Worm (Caenorhabditis elegans) whole organism, L4 larva: Measurements from ENCODE around the gene R05G6.1.

Experiments used
- D1046.2 ChIP-seq: fragments of 200-800 bp; sonication (Bioruptor generic); IDR thresholded peaks from 2 replicates; pipeline ENCODE4 v1.3.6; 2022; ENCODE audit warnings: missing genetic modification characterization, missing compliant biosample characterization
- F10B5.3 ChIP-seq: sonication (generic microtip); optimal IDR thresholded peaks from 2 replicates; lab custom pipeline; 2016; ENCODE audit warnings: mild to moderate bottlenecking, missing genetic modification characterization, missing compliant biosample characterization
- F44E2.7 ChIP-seq: fragments of 200-800 bp; sonication (Bioruptor generic); IDR thresholded peaks from 2 replicates; pipeline ENCODE4 v2.1.2; 2022; ENCODE audit warnings: missing genetic modification characterization, missing compliant biosample characterization
- F49E8.2 ChIP-seq: sonication (generic microtip); optimal IDR thresholded peaks from 2 replicates; lab custom pipeline; 2016; ENCODE audit warnings: missing compliant biosample characterization, mild to moderate bottlenecking, missing genetic modification characterization, borderline replicate concordance
- Y105C5A.15 ChIP-seq: fragments of 200-800 bp; sonication (Bioruptor generic); IDR thresholded peaks from 2 replicates; pipeline ENCODE4 v1.3.6; 2022; ENCODE audit warnings: missing genetic modification characterization, missing compliant biosample characterization
- Y48G9A.11 ChIP-seq: fragments of 200-800 bp; sonication (Bioruptor generic); IDR thresholded peaks from 2 replicates; pipeline ENCODE4 v1.3.6; 2022; ENCODE audit warnings: missing genetic modification reagents, missing genetic modification characterization, missing compliant biosample characterization
- ZK337.2 ChIP-seq: fragments of 200-800 bp; sonication (Bioruptor generic); IDR thresholded peaks from 2 replicates; pipeline ENCODE4 v1.3.6; 2022; ENCODE audit warnings: missing genetic modification reagents, missing genetic modification characterization, missing compliant biosample characterization
- aha-1 ChIP-seq: fragments of 150-350 bp; peaks from one replicate; lab custom pipeline; 2014; ENCODE audit warnings: missing biosample characterization, missing genetic modification characterization
- aly-2 ChIP-seq: sonication (generic microtip); optimal IDR thresholded peaks from 2 replicates; lab custom pipeline; 2018; ENCODE audit warnings: missing biosample characterization, missing genetic modification characterization
- attf-4 ChIP-seq: sonication (generic microtip); optimal IDR thresholded peaks from 3 replicates; lab custom pipeline; 2017; ENCODE audit warnings: missing biosample characterization, missing genetic modification characterization
- ceh-20 ChIP-seq: fragments of 200-800 bp; sonication (Bioruptor generic); IDR thresholded peaks from 2 replicates; pipeline ENCODE4 v1.3.6; 2022; ENCODE audit warnings: missing genetic modification reagents, missing genetic modification characterization, missing compliant biosample characterization
- ceh-82 ChIP-seq: sonication (generic microtip); optimal IDR thresholded peaks from 2 replicates; lab custom pipeline; 2017; ENCODE audit warnings: missing biosample characterization, missing genetic modification characterization
- daf-12 ChIP-seq: fragments of 150-350 bp; optimal IDR thresholded peaks from 2 replicates; lab custom pipeline; 2014; ENCODE audit warnings: missing biosample characterization, missing genetic modification reagents, missing genetic modification characterization
- daf-16 ChIP-seq, 3 experiments: sonication (generic microtip); optimal IDR thresholded peaks; 2 replicates each; lab custom pipeline; 2016 to 2017; ENCODE audit warnings: missing genetic modification characterization in 3 of 3, missing genetic modification reagents in 3 of 3, mild to moderate bottlenecking in 2 of 3, missing compliant biosample characterization in 2 of 3, missing biosample characterization in 1 of 3, moderate library complexity in 1 of 3
- dmd-6 ChIP-seq: fragments of 200-800 bp; sonication (Bioruptor generic); IDR thresholded peaks from 2 replicates; pipeline ENCODE4 v1.3.6; 2022; ENCODE audit warnings: missing genetic modification reagents, missing genetic modification characterization, missing compliant biosample characterization
- dmd-8 ChIP-seq: fragments of 200-800 bp; sonication (Bioruptor generic); IDR thresholded peaks from 2 replicates; pipeline ENCODE4 v1.3.6; 2022; ENCODE audit warnings: missing genetic modification characterization, missing compliant biosample characterization
- dpl-1 ChIP-seq: fragments of 150-350 bp; optimal IDR thresholded peaks from 2 replicates; lab custom pipeline; 2014; ENCODE audit warnings: missing biosample characterization, missing genetic modification reagents, missing genetic modification characterization
- dve-1 ChIP-seq: sonication (generic microtip); optimal IDR thresholded peaks from 2 replicates; lab custom pipeline; 2017; ENCODE audit warnings: antibody characterized with exemption, mild to moderate bottlenecking, missing genetic modification characterization, missing compliant biosample characterization; ENCODE audit not compliant: insufficient read depth
- fkh-10 ChIP-seq: fragments of 150-350 bp; optimal IDR thresholded peaks from 2 replicates; lab custom pipeline; 2014; ENCODE audit warnings: missing biosample characterization, missing genetic modification reagents, missing genetic modification characterization
- gei-8 ChIP-seq: fragments of 200-800 bp; sonication (Bioruptor generic); optimal IDR thresholded peaks from 2 replicates; lab custom pipeline; 2018; ENCODE audit warnings: mild to moderate bottlenecking, missing genetic modification characterization, missing compliant biosample characterization
- hif-1 ChIP-seq, 2 experiments: sonication (generic microtip); optimal IDR thresholded peaks; 2 replicates each; lab custom pipeline; 2016 to 2017; ENCODE audit warnings: missing compliant biosample characterization in 2 of 2, missing genetic modification characterization in 2 of 2, missing genetic modification reagents in 2 of 2, missing genotype in 2 of 2, mild to moderate bottlenecking in 1 of 2
- hlh-11 ChIP-seq: fragments of 200-800 bp; sonication (Bioruptor generic); optimal IDR thresholded peaks from 2 replicates; lab custom pipeline; 2018; ENCODE audit warnings: mild to moderate bottlenecking, missing genetic modification characterization, missing compliant biosample characterization
- hlh-30 ChIP-seq: sonication (generic microtip); optimal IDR thresholded peaks from 2 replicates; lab custom pipeline; 2017; ENCODE audit warnings: antibody characterized with exemption, mild to moderate bottlenecking, missing genetic modification characterization, missing compliant biosample characterization; ENCODE audit not compliant: insufficient read depth
- jun-1 ChIP-seq: fragments of 150-350 bp; optimal IDR thresholded peaks from 2 replicates; lab custom pipeline; 2014; ENCODE audit warnings: missing biosample characterization, missing genetic modification reagents, missing genetic modification characterization
- lim-7 ChIP-seq: fragments of 200-800 bp; sonication (Bioruptor generic); IDR thresholded peaks from 2 replicates; pipeline ENCODE4 v1.3.6; 2022; ENCODE audit warnings: missing genetic modification characterization, missing compliant biosample characterization
- lin-1 ChIP-seq: fragments of 200-800 bp; sonication (Bioruptor generic); IDR thresholded peaks from 2 replicates; pipeline ENCODE4 v1.3.6; 2022; ENCODE audit warnings: missing genetic modification reagents, missing genetic modification characterization, missing compliant biosample characterization
- mep-1 ChIP-seq: fragments of 150-350 bp; sonication (generic microtip); optimal IDR thresholded peaks from 3 replicates; lab custom pipeline; 2014; ENCODE audit warnings: missing biosample characterization, missing genetic modification characterization
- mes-2 ChIP-seq: sonication (generic microtip); optimal IDR thresholded peaks from 2 replicates; lab custom pipeline; 2016; ENCODE audit warnings: missing genotype, mild to moderate bottlenecking, missing genetic modification characterization, missing compliant biosample characterization; ENCODE audit not compliant: poor library complexity, severe bottlenecking
- mxl-2 ChIP-seq: fragments of 200-800 bp; sonication (Bioruptor generic); conservative IDR thresholded peaks from 2 replicates; pipeline ENCODE4 v1.3.6; 2022; ENCODE audit warnings: missing genetic modification reagents, missing genetic modification characterization, missing compliant biosample characterization
- mxl-3 ChIP-seq: fragments of 200-800 bp; sonication (Bioruptor generic); optimal IDR thresholded peaks from 2 replicates; lab custom pipeline; 2018; ENCODE audit warnings: mild to moderate bottlenecking, missing genetic modification characterization, missing compliant biosample characterization
- nhr-10 ChIP-seq: fragments of 150-350 bp; optimal IDR thresholded peaks from 2 replicates; lab custom pipeline; 2014; ENCODE audit warnings: missing biosample characterization, missing genetic modification characterization
- nhr-111 ChIP-seq: fragments of 200-800 bp; sonication (Bioruptor generic); optimal IDR thresholded peaks from 2 replicates; lab custom pipeline; 2018; ENCODE audit warnings: mild to moderate bottlenecking, missing genetic modification characterization, missing compliant biosample characterization
- nhr-28 ChIP-seq: fragments of 150-350 bp; optimal IDR thresholded peaks from 2 replicates; lab custom pipeline; 2014; ENCODE audit warnings: missing biosample characterization, missing genetic modification characterization
- nhr-41 ChIP-seq: fragments of 200-800 bp; sonication (Bioruptor generic); IDR thresholded peaks from 2 replicates; pipeline ENCODE4 v1.3.6; 2022; ENCODE audit warnings: missing genetic modification reagents, missing genetic modification characterization, missing compliant biosample characterization
- nhr-48 ChIP-seq: sonication (generic microtip); optimal IDR thresholded peaks from 2 replicates; lab custom pipeline; 2016; ENCODE audit warnings: mild to moderate bottlenecking, missing genetic modification characterization, missing compliant biosample characterization
- nhr-76 ChIP-seq: fragments of 150-350 bp; optimal IDR thresholded peaks from 2 replicates; lab custom pipeline; 2014; ENCODE audit warnings: missing biosample characterization, missing genetic modification characterization
- php-3 ChIP-seq: fragments of 200-800 bp; sonication (Bioruptor generic); IDR thresholded peaks from 2 replicates; pipeline ENCODE4 v1.3.6; 2022; ENCODE audit warnings: missing genetic modification reagents, missing genetic modification characterization, missing compliant biosample characterization
- pqm-1 ChIP-seq: sonication (generic microtip); optimal IDR thresholded peaks from 2 replicates; lab custom pipeline; 2017; ENCODE audit warnings: missing biosample characterization, missing genetic modification characterization
- sdz-12 ChIP-seq: fragments of 200-800 bp; sonication (Bioruptor generic); optimal IDR thresholded peaks from 2 replicates; lab custom pipeline; 2018; ENCODE audit warnings: mild to moderate bottlenecking, missing genetic modification characterization, missing compliant biosample characterization
- spr-1 ChIP-seq: sonication (generic microtip); optimal IDR thresholded peaks from 2 replicates; lab custom pipeline; 2016; ENCODE audit warnings: mild to moderate bottlenecking, missing genetic modification characterization, missing compliant biosample characterization
- spr-3 ChIP-seq: fragments of 200-800 bp; sonication (Bioruptor generic); optimal IDR thresholded peaks from 2 replicates; lab custom pipeline; 2018; ENCODE audit warnings: mild to moderate bottlenecking, missing genetic modification characterization, missing compliant biosample characterization
- tra-1 ChIP-seq: fragments of 200-800 bp; sonication (Bioruptor generic); IDR thresholded peaks from 2 replicates; pipeline ENCODE4 v1.3.6; 2022; ENCODE audit warnings: missing genetic modification reagents, missing genetic modification characterization, missing compliant biosample characterization
- unc-62 ChIP-seq, 3 experiments: fragments of 150-350 bp in 1 of 3; sonication (generic microtip); optimal IDR thresholded peaks in 2 of 3; peaks in 1 of 3; 1 replicate in 1 of 3; 2 replicates in 2 of 3; lab custom pipeline; 2014 to 2017; ENCODE audit warnings: missing biosample characterization in 3 of 3, missing genetic modification characterization in 3 of 3, missing genetic modification reagents in 3 of 3, missing genotype in 1 of 3
- vab-7 ChIP-seq: fragments of 200-800 bp; sonication (Bioruptor generic); IDR thresholded peaks from 2 replicates; pipeline ENCODE4 v1.3.6; 2022; ENCODE audit warnings: missing genetic modification reagents, missing genetic modification characterization, missing compliant biosample characterization
- zag-1 ChIP-seq: fragments of 150-350 bp; optimal IDR thresholded peaks from 2 replicates; lab custom pipeline; 2014; ENCODE audit warnings: missing biosample characterization, missing genetic modification characterization
- zfp-3 ChIP-seq: fragments of 200-800 bp; sonication (Bioruptor generic); conservative IDR thresholded peaks from 2 replicates; pipeline ENCODE4 v1.3.6; 2022; ENCODE audit warnings: missing genetic modification reagents, missing genetic modification characterization, missing compliant biosample characterization
- ztf-7 ChIP-seq: fragments of 150-350 bp; optimal IDR thresholded peaks from 2 replicates; lab custom pipeline; 2014; ENCODE audit warnings: missing biosample characterization, missing genetic modification characterization

R05G6.1 gene

DNA sequence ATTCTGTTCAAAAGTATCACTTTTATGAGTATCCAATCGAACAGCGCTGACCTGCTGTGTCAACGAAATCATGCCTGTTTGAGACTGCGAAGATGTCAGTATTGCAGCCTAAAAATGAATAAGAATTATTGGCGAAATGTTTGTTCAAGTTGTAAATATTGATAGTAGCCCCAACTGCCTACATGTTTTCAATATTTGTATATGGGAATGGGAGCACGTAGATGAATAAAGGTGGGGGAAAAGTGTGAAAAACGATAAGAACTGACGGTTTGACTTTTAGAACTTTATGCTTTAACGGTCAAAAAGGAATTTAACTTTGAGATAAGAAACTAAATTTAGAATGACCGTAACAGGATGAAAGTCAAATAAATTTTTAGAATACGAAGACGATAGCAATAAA is 12.2 kb upstream of the R05G6.1 start:
- TF ChIP-seq vab-7 (GFP tag; lab: Robert Waterston, UW) = no peak
- TF ChIP-seq pqm-1 (tag; lab: Kevin White, UChicago) = peak; percentile 44
- no peak for TF ChIP-seq hif-1 (tag; optimal IDR thresholded peaks at IDR 0.05; lab: Kevin White, UChicago)
- TF ChIP-seq attf-4 (tag; lab: Kevin White, UChicago) = no peak
- TF ChIP-seq ceh-82 = no peak
- TF ChIP-seq sdz-12 = no peak
- no peak for TF ChIP-seq mxl-3 (GFP tag; lab: Kevin White, UChicago)
- no peak for TF ChIP-seq daf-16 (GFP tag; optimal IDR thresholded peaks at IDR 0.05; lab: Kevin White, UChicago)
- TF ChIP-seq daf-16 (tag; optimal IDR thresholded peaks at IDR 0.05; lab: Kevin White, UChicago) = peak; percentile 93
- no peak for TF ChIP-seq spr-1
- no peak for TF ChIP-seq D1046.2 (GFP tag; lab: Robert Waterston, UW)
- TF ChIP-seq spr-3 (GFP tag; lab: Kevin White, UChicago) = no peak
- no peak for TF ChIP-seq ztf-7 (tag; lab: Kevin White, UChicago)
- no peak for TF ChIP-seq F49E8.2 (tag; lab: Kevin White, UChicago)
- no peak for TF ChIP-seq daf-12
- no peak for TF ChIP-seq Y48G9A.11
- TF ChIP-seq lin-1 (GFP tag; lab: Robert Waterston, UW) = no peak
- peak; percentile 10 for TF ChIP-seq nhr-28
- no peak for TF ChIP-seq nhr-41 (GFP tag; lab: Robert Waterston, UW)
- TF ChIP-seq ceh-20 (GFP tag; lab: Robert Waterston, UW) = no peak
- TF ChIP-seq mxl-2 (GFP tag; lab: Robert Waterston, UW) = no peak
- no peak for TF ChIP-seq dmd-8 (GFP tag; lab: Robert Waterston, UW)
- no peak for TF ChIP-seq F10B5.3 (tag; lab: Kevin White, UChicago)
- no peak for TF ChIP-seq jun-1 (tag; lab: Kevin White, UChicago)
- no peak for TF ChIP-seq nhr-10 (tag; lab: Kevin White, UChicago)
- no peak for TF ChIP-seq dpl-1 (GFP tag; lab: Kevin White, UChicago)
- TF ChIP-seq zag-1 (tag; lab: Kevin White, UChicago) = no peak
- TF ChIP-seq dve-1 (tag; lab: Kevin White, UChicago) = peak; percentile 71
- TF ChIP-seq lim-7 (GFP tag; lab: Robert Waterston, UW) = no peak
- no peak for TF ChIP-seq tra-1 (GFP tag; lab: Robert Waterston, UW)
- no peak for TF ChIP-seq mes-2 (tag; lab: Kevin White, UChicago)
- no peak for TF ChIP-seq nhr-76 (tag; lab: Kevin White, UChicago)
- TF ChIP-seq ZK337.2 (GFP tag; lab: Robert Waterston, UW) = no peak

- TF ChIP-seq hlh-30 (peak; percentile 34), nhr-48 (tag; lab: Kevin White, UChicago) (no peak), dmd-6 (GFP tag; lab: Robert Waterston, UW) (peak; percentile 36; the same call in 1 of the 2 replicates), Y105C5A.15 (GFP tag; lab: Robert Waterston, UW) (no peak), hlh-11 (tag; lab: Kevin White, UChicago) (peak; percentile 49), mep-1 (tag; lab: Kevin White, UChicago) (peak; percentile 34), php-3 (GFP tag; lab: Robert Waterston, UW) (peak; percentile 39; the same call in 1 of the 2 replicates), daf-16 (GFP tag; optimal IDR thresholded peaks at IDR 0.05; lab: Kevin White, UChicago) (no peak), daf-16 (tag; optimal IDR thresholded peaks at IDR 0.05; lab: Kevin White, UChicago) (peak; percentile 40), nhr-28 (peak; percentile 22), lim-7 (GFP tag; lab: Robert Waterston, UW) (no peak), mxl-2 (GFP tag; lab: Robert Waterston, UW) (no peak), F44E2.7 (GFP tag; lab: Robert Waterston, UW) (no peak), aha-1 (peak; percentile 17), F49E8.2 (tag; lab: Kevin White, UChicago) (no peak), fkh-10 (GFP tag; lab: Kevin White, UChicago) (no peak), pqm-1 (tag; lab: Kevin White, UChicago) (peak; percentile 7), dve-1 (tag; lab: Kevin White, UChicago) (peak; percentile 20), gei-8 (no peak), zfp-3 (GFP tag; lab: Robert Waterston, UW) (no peak), aly-2 (tag; lab: Kevin White, UChicago) (no peak), nhr-111 (GFP tag; lab: Kevin White, UChicago) (no peak), unc-62 (GFP tag; optimal IDR thresholded peaks at IDR 0.05 in 1 of 2; lab: Kevin White, UChicago) (peak in 1 of 2 experiments; percentile 25), unc-62 (tag; optimal IDR thresholded peaks at IDR 0.05; lab: Kevin White, UChicago) (no peak)
Measured at ce11 chrIV:7520841-7521240, 11.6 kb upstream of the R05G6.1 start.
